Worm (Caenorhabditis elegans) whole organism, L2 larva: ENCODE data around the gene fbf-2.

Experiments
- F13H6.1 ChIP-seq: sonication (generic microtip); optimal IDR thresholded peaks from 2 replicates; lab custom pipeline; 2016; ENCODE audit warnings: missing genetic modification characterization, missing compliant biosample characterization
- alr-1 ChIP-seq: fragments of 150-350 bp; optimal IDR thresholded peaks from 2 replicates; lab custom pipeline; 2014; ENCODE audit warnings: missing biosample characterization, missing genetic modification characterization
- ceh-16 ChIP-seq: fragments of 150-350 bp; optimal IDR thresholded peaks from 2 replicates; lab custom pipeline; 2014; ENCODE audit warnings: missing biosample characterization, missing genetic modification characterization
- elt-1 ChIP-seq: fragments of 150-350 bp; optimal IDR thresholded peaks from 2 replicates; lab custom pipeline; 2014; ENCODE audit warnings: missing biosample characterization, missing genetic modification characterization
- elt-3 ChIP-seq: sonication (generic microtip); optimal IDR thresholded peaks from 2 replicates; lab custom pipeline; 2017; ENCODE audit warnings: missing biosample characterization, missing genetic modification characterization
- fos-1 ChIP-seq: fragments of 150-350 bp; optimal IDR thresholded peaks from 2 replicates; lab custom pipeline; 2014; ENCODE audit warnings: missing biosample characterization, missing genetic modification characterization
- lin-13 ChIP-seq: fragments of 150-350 bp; optimal IDR thresholded peaks from 2 replicates; lab custom pipeline; 2014; ENCODE audit warnings: missing biosample characterization, missing genetic modification reagents, missing genetic modification characterization
- lsy-2 ChIP-seq, 2 experiments: fragments of 150-350 bp in 1 of 2; sonication (generic microtip) in 1 of 2; optimal IDR thresholded peaks; 2 replicates each; lab custom pipeline; 2014 to 2017; ENCODE audit warnings: missing biosample characterization in 2 of 2, missing genetic modification characterization in 2 of 2
- nhr-12 ChIP-seq: fragments of 150-350 bp; optimal IDR thresholded peaks from 2 replicates; lab custom pipeline; 2014; ENCODE audit warnings: missing biosample characterization, missing genetic modification characterization
- nhr-237 ChIP-seq: fragments of 150-350 bp; optimal IDR thresholded peaks from 2 replicates; lab custom pipeline; 2014; ENCODE audit warnings: missing biosample characterization, missing genetic modification characterization
- nhr-77 ChIP-seq: fragments of 150-350 bp; optimal IDR thresholded peaks from 2 replicates; lab custom pipeline; 2014; ENCODE audit warnings: missing biosample characterization, missing genetic modification characterization
- unc-39 ChIP-seq: fragments of 150-350 bp; optimal IDR thresholded peaks from 2 replicates; lab custom pipeline; 2014; ENCODE audit warnings: missing biosample characterization, missing genetic modification characterization
- unc-62 ChIP-seq: fragments of 150-350 bp; optimal IDR thresholded peaks from 2 replicates; lab custom pipeline; 2014; ENCODE audit warnings: missing biosample characterization, missing genetic modification reagents, missing genetic modification characterization
- ztf-4 ChIP-seq: fragments of 150-350 bp; optimal IDR thresholded peaks from 2 replicates; lab custom pipeline; 2014; ENCODE audit warnings: missing biosample characterization, missing genetic modification characterization

- TF ChIP-seq lsy-2 (tag; optimal IDR thresholded peaks at IDR 0.05; lab: Kevin White, UChicago) (no peak), elt-3 (tag; lab: Kevin White, UChicago) (no peak), nhr-237 (no peak), alr-1 (tag; lab: Kevin White, UChicago) (no peak), unc-62 (GFP tag; lab: Kevin White, UChicago) (no peak), ztf-4 (tag; lab: Kevin White, UChicago) (no peak), lin-13 (GFP tag; lab: Kevin White, UChicago) (no peak), nhr-12 (tag; lab: Kevin White, UChicago) (no peak), elt-1 (tag; lab: Kevin White, UChicago) (no peak), F13H6.1 (tag; lab: Kevin White, UChicago) (no peak), ceh-16 (tag; lab: Kevin White, UChicago) (no peak), unc-39 (tag; lab: Kevin White, UChicago) (no peak), fos-1 (no peak), nhr-77 (tag; lab: Kevin White, UChicago) (no peak)
Observed at ce11 chrII:6115283-6115682, 24.0 kb upstream of the fbf-2 start.
